Fruit fly (Drosophila melanogaster) whole organism, embryonic: ENCODE measurements around the gene CG10970.

Experiments used
- CG10147 ChIP-seq: fragments of 200-800 bp; sonication (Bioruptor generic); optimal IDR thresholded peaks from 2 replicates; lab custom pipeline; 2019; ENCODE audit warnings: missing biosample characterization, mild to moderate bottlenecking, missing genetic modification characterization, moderate library complexity
- CG12236 ChIP-seq: fragments of 200-800 bp; sonication (Bioruptor generic); optimal IDR thresholded peaks from 2 replicates; lab custom pipeline; 2016; ENCODE audit warnings: missing biosample characterization, missing genetic modification characterization
- CG13287 ChIP-seq: fragments of 200-800 bp; sonication (Bioruptor generic); IDR thresholded peaks from 2 replicates; pipeline ENCODE4 v1.3.6; 2022; ENCODE audit warnings: missing biosample characterization, missing genetic modification characterization; ENCODE audit not compliant: partially characterized antibody
- CG14860 ChIP-seq: fragments of 200-800 bp; sonication (Bioruptor generic); IDR thresholded peaks from 3 replicates; pipeline ENCODE4 v1.3.6; 2022; ENCODE audit warnings: missing biosample characterization, missing genetic modification characterization; ENCODE audit not compliant: partially characterized antibody
- CG17186 ChIP-seq: fragments of 200-800 bp; sonication (Bioruptor generic); optimal IDR thresholded peaks from 3 replicates; lab custom pipeline; 2017; ENCODE audit warnings: missing biosample characterization, missing genetic modification reagents, missing genetic modification characterization
- CG17359 ChIP-seq: fragments of 200-800 bp; sonication (Bioruptor generic); optimal IDR thresholded peaks from 3 replicates; lab custom pipeline; 2018; ENCODE audit warnings: missing biosample characterization, mild to moderate bottlenecking, missing genetic modification characterization, moderate library complexity
- CG2202 ChIP-seq: fragments of 200-800 bp; sonication (Bioruptor generic); optimal IDR thresholded peaks from 2 replicates; lab custom pipeline; 2018; ENCODE audit warnings: missing biosample characterization, mild to moderate bottlenecking, missing genetic modification characterization
- CG2875 ChIP-seq: fragments of 200-800 bp; sonication (Bioruptor generic); optimal IDR thresholded peaks from 2 replicates; lab custom pipeline; 2017; ENCODE audit warnings: missing biosample characterization, mild to moderate bottlenecking, missing genetic modification characterization, missing genetic modification reagents
- CG30020 ChIP-seq: fragments of 200-800 bp; optimal IDR thresholded peaks from 2 replicates; lab custom pipeline; 2019; ENCODE audit warnings: missing biosample characterization, mild to moderate bottlenecking, missing genetic modification characterization, moderate library complexity
- CG31441 ChIP-seq: fragments of 200-800 bp; sonication (Bioruptor generic); IDR thresholded peaks from 2 replicates; pipeline ENCODE4 v1.3.6; 2022; ENCODE audit warnings: missing biosample characterization, missing genetic modification characterization
- CG3163 ChIP-seq: fragments of 200-800 bp; sonication (Bioruptor generic); optimal IDR thresholded peaks from 3 replicates; lab custom pipeline; 2016; ENCODE audit warnings: missing biosample characterization, missing genetic modification characterization
- CG34224 ChIP-seq: fragments of 200-800 bp; sonication (Bioruptor generic); IDR thresholded peaks from 3 replicates; pipeline ENCODE4 v1.3.6; 2022; ENCODE audit warnings: missing biosample characterization, missing genetic modification characterization; ENCODE audit not compliant: partially characterized antibody
- CG3726 ChIP-seq: fragments of 200-800 bp; sonication (Bioruptor generic); IDR thresholded peaks from 3 replicates; pipeline ENCODE4, ENCODE4 v1.3.6; 2022; ENCODE audit warnings: missing biosample characterization, missing genetic modification characterization
- CG42726 ChIP-seq: fragments of 200-800 bp; sonication (Bioruptor generic); IDR thresholded peaks from 2 replicates; pipeline ENCODE4 v1.3.6; 2022; ENCODE audit warnings: missing biosample characterization, missing genetic modification characterization; ENCODE audit not compliant: partially characterized antibody
- CG6854 ChIP-seq: fragments of 200-800 bp; sonication (Bioruptor generic); optimal IDR thresholded peaks from 3 replicates; lab custom pipeline; 2017; ENCODE audit warnings: missing biosample characterization, mild to moderate bottlenecking, missing genetic modification characterization
- CG9876 ChIP-seq: fragments of 200-800 bp; sonication (Bioruptor generic); optimal IDR thresholded peaks from 2 replicates; lab custom pipeline; 2016; ENCODE audit warnings: missing biosample characterization, missing genetic modification characterization
- CG9932 ChIP-seq: fragments of 200-800 bp; sonication (Bioruptor generic); IDR thresholded peaks from 2 replicates; pipeline ENCODE4 v1.3.6; 2022; ENCODE audit warnings: missing biosample characterization, missing genetic modification characterization
- CoRest ChIP-seq: fragments of 200-800 bp; sonication (Bioruptor generic); optimal IDR thresholded peaks from 3 replicates; lab custom pipeline; 2018; ENCODE audit warnings: missing biosample characterization, mild to moderate bottlenecking, missing genetic modification characterization, moderate library complexity
- E2f2 ChIP-seq: fragments of 200-800 bp; sonication (Bioruptor generic); IDR thresholded peaks from 2 replicates; pipeline ENCODE4 v1.3.6; 2022; ENCODE audit warnings: missing biosample characterization, missing genetic modification characterization
- MESR4 ChIP-seq: fragments of 200-800 bp; sonication (Bioruptor generic); optimal IDR thresholded peaks from 2 replicates; lab custom pipeline; 2018; ENCODE audit warnings: missing biosample characterization, mild to moderate bottlenecking, missing genetic modification characterization, moderate library complexity
- Myb ChIP-seq: fragments of 200-800 bp; sonication (Bioruptor generic); optimal IDR thresholded peaks from 2 replicates; lab custom pipeline; 2016; ENCODE audit warnings: missing biosample characterization, missing genetic modification characterization
- NK7.1 ChIP-seq: fragments of 200-800 bp; sonication (Bioruptor generic); optimal IDR thresholded peaks from 3 replicates; lab custom pipeline; 2016; ENCODE audit warnings: missing biosample characterization, missing genetic modification characterization
- Oli ChIP-seq: fragments of 200-800 bp; sonication (Bioruptor generic); optimal IDR thresholded peaks from 2 replicates; lab custom pipeline; 2018; ENCODE audit warnings: missing biosample characterization, mild to moderate bottlenecking, missing genetic modification characterization, moderate library complexity
- Opbp ChIP-seq: fragments of 200-800 bp; sonication (Bioruptor generic); IDR thresholded peaks from 3 replicates; pipeline ENCODE4 v1.3.6; 2022; ENCODE audit warnings: missing biosample characterization, missing genetic modification characterization; ENCODE audit not compliant: partially characterized antibody
- Scr ChIP-seq: fragments of 200-800 bp; sonication (Bioruptor generic); IDR thresholded peaks from 2 replicates; pipeline ENCODE4 v1.3.6; 2022; ENCODE audit warnings: missing biosample characterization, missing genetic modification characterization; ENCODE audit not compliant: partially characterized antibody
- Spps ChIP-seq: fragments of 200-800 bp; sonication (Bioruptor generic); optimal IDR thresholded peaks from 2 replicates; lab custom pipeline; 2018; ENCODE audit warnings: missing biosample characterization, mild to moderate bottlenecking, missing genetic modification characterization
- Sry-δ ChIP-seq: fragments of 200-800 bp; sonication (Bioruptor generic); optimal IDR thresholded peaks from 2 replicates; lab custom pipeline; 2016; ENCODE audit warnings: missing biosample characterization, missing genetic modification characterization
- Tbp ChIP-seq: fragments of >200 bp; optimal IDR thresholded peaks from 2 replicates; lab custom pipeline; 2018; ENCODE audit warnings: missing biosample characterization, missing genetic modification characterization
- aop ChIP-seq: fragments of 200-800 bp; sonication (Bioruptor generic); IDR thresholded peaks from 2 replicates; pipeline ENCODE4 v1.3.6; 2022; ENCODE audit warnings: missing biosample characterization, missing genetic modification characterization
- ase ChIP-seq: fragments of 200-800 bp; sonication (Bioruptor generic); IDR thresholded peaks from 3 replicates; pipeline ENCODE4 v1.3.6; 2022; ENCODE audit warnings: missing biosample characterization, missing genetic modification characterization
- az2 ChIP-seq: fragments of 200-800 bp; sonication (Bioruptor generic); optimal IDR thresholded peaks from 3 replicates; lab custom pipeline; 2016; ENCODE audit warnings: missing biosample characterization, missing genetic modification characterization
- bcd ChIP-seq: fragments of 200-800 bp; sonication (Bioruptor generic); optimal IDR thresholded peaks from 2 replicates; lab custom pipeline; 2017; ENCODE audit warnings: missing biosample characterization, mild to moderate bottlenecking, missing genetic modification characterization
- chinmo ChIP-seq: fragments of 200-800 bp; sonication (Bioruptor generic); IDR thresholded peaks from 4 replicates; pipeline ENCODE4 v1.3.6; 2022; ENCODE audit warnings: missing biosample characterization, missing genetic modification characterization; ENCODE audit not compliant: partially characterized antibody
- dm ChIP-seq: fragments of 200-800 bp; sonication (Bioruptor generic); optimal IDR thresholded peaks from 3 replicates; lab custom pipeline; 2016; ENCODE audit warnings: missing biosample characterization, missing genetic modification characterization
- dysf ChIP-seq: fragments of 200-800 bp; sonication (Bioruptor generic); IDR thresholded peaks from 3 replicates; pipeline ENCODE4 v1.3.6; 2022; ENCODE audit warnings: missing biosample characterization, missing genetic modification characterization
- ftz-f1 ChIP-seq: fragments of 200-800 bp; sonication (Bioruptor generic); optimal IDR thresholded peaks from 2 replicates; lab custom pipeline; 2016; ENCODE audit warnings: missing biosample characterization, missing genetic modification characterization
- nerfin-1 ChIP-seq: fragments of 200-800 bp; sonication (Bioruptor generic); optimal IDR thresholded peaks from 3 replicates; lab custom pipeline; 2019; ENCODE audit warnings: missing biosample characterization, mild to moderate bottlenecking, missing genetic modification characterization, moderate library complexity
- nerfin-2 ChIP-seq: fragments of 200-800 bp; sonication (Bioruptor generic); IDR thresholded peaks from 2 replicates; pipeline ENCODE4 v1.3.6; 2022; ENCODE audit warnings: missing biosample characterization, missing genetic modification characterization; ENCODE audit not compliant: partially characterized antibody
- pzg ChIP-seq: fragments of 200-800 bp; sonication (Bioruptor generic); optimal IDR thresholded peaks from 3 replicates; lab custom pipeline; 2018; ENCODE audit warnings: missing biosample characterization, mild to moderate bottlenecking, missing genetic modification characterization, moderate library complexity
- row ChIP-seq: fragments of 200-800 bp; sonication (Bioruptor generic); IDR thresholded peaks from 3 replicates; pipeline ENCODE4 v1.3.6; 2022; ENCODE audit warnings: missing biosample characterization, missing genetic modification characterization
- salm ChIP-seq: fragments of 200-800 bp; sonication (Bioruptor generic); optimal IDR thresholded peaks from 2 replicates; lab custom pipeline; 2018; ENCODE audit warnings: missing biosample characterization, mild to moderate bottlenecking, missing genetic modification characterization
- shn ChIP-seq: fragments of 200-800 bp; sonication (Bioruptor generic); optimal IDR thresholded peaks from 3 replicates; lab custom pipeline; 2016; ENCODE audit warnings: missing biosample characterization, missing genetic modification characterization
- sna ChIP-seq: fragments of 200-800 bp; sonication (Bioruptor generic); IDR thresholded peaks from 2 replicates; pipeline ENCODE4 v1.3.6; 2022; ENCODE audit warnings: missing biosample characterization, missing genetic modification characterization; ENCODE audit not compliant: partially characterized antibody
- stwl ChIP-seq: fragments of 200-800 bp; sonication (Bioruptor generic); optimal IDR thresholded peaks from 3 replicates; lab custom pipeline; 2018; ENCODE audit warnings: missing biosample characterization, mild to moderate bottlenecking, missing genetic modification characterization, moderate library complexity
- tna ChIP-seq: fragments of 200-800 bp; sonication (Bioruptor generic); IDR thresholded peaks from 2 replicates; pipeline ENCODE4 v1.3.6; 2022; ENCODE audit warnings: missing biosample characterization, missing genetic modification characterization; ENCODE audit not compliant: partially characterized antibody
- trem ChIP-seq: fragments of 200-800 bp; optimal IDR thresholded peaks from 3 replicates; lab custom pipeline; 2019; ENCODE audit warnings: missing biosample characterization, mild to moderate bottlenecking, missing genetic modification characterization, moderate library complexity
- unc-4 ChIP-seq: fragments of 200-800 bp; sonication (Bioruptor generic); IDR thresholded peaks from 2 replicates; pipeline ENCODE4 v1.3.6; 2022; ENCODE audit warnings: missing biosample characterization, missing genetic modification characterization; ENCODE audit not compliant: partially characterized antibody
- zen2 ChIP-seq: fragments of 200-800 bp; sonication (Bioruptor generic); IDR thresholded peaks from 3 replicates; pipeline ENCODE4 v1.3.6; 2022; ENCODE audit warnings: missing biosample characterization, missing genetic modification characterization; ENCODE audit not compliant: partially characterized antibody
- zf30C ChIP-seq: fragments of 200-800 bp; sonication (Bioruptor generic); optimal IDR thresholded peaks from 3 replicates; lab custom pipeline; 2018; ENCODE audit warnings: missing biosample characterization, mild to moderate bottlenecking, missing genetic modification characterization

Gene CG10970

dm6 chrX:9085726-9086125, 14.5 kb upstream of the CG10970 start, which contains the start of gene CG32708 (continued):
- TF ChIP-seq CG9932 (GFP tag; lab: Robert Waterston, UW) (peak; percentile 46; the same call in 1 of the 2 replicates), unc-4 (GFP tag; lab: Robert Waterston, UW) (peak; percentile 79), nerfin-1 (tag; lab: Kevin White, UChicago) (no peak), zf30C (no peak), CG6854 (GFP tag; lab: Kevin White, UChicago) (no peak), row (peak; percentile 47; the same call in 2 of the 3 replicates), chinmo (GFP tag; lab: Robert Waterston, UW) (0 out of 4 replicates have a peak, but pooled peaks have one; percentile 77), sna (GFP tag; lab: Robert Waterston, UW) (peak; percentile 66), CG17359 (tag; lab: Kevin White, UChicago) (no peak), CG2875 (GFP tag; lab: Kevin White, UChicago) (no peak), stwl (tag; lab: Kevin White, UChicago) (peak; percentile 57), shn (GFP tag; lab: Kevin White, UChicago) (no peak), ftz-f1 (GFP tag; lab: Kevin White, UChicago) (no peak), zen2 (GFP tag; lab: Robert Waterston, UW) (peak; percentile 66; the same call in 2 of the 3 replicates), Scr (GFP tag; lab: Robert Waterston, UW) (peak; percentile 70), CG42726 (GFP tag; lab: Robert Waterston, UW) (peak; percentile 20; the same call in 1 of the 2 replicates), Myb (GFP tag; lab: Kevin White, UChicago) (peak; percentile 94), Tbp (GFP tag; lab: Kevin White, UChicago) (no peak), MESR4 (peak; percentile 4), CG34224 (GFP tag; lab: Robert Waterston, UW) (peak; percentile 74), nerfin-2 (GFP tag; lab: Robert Waterston, UW) (peak; percentile 59; the same call in 1 of the 2 replicates), dm (GFP tag; lab: Kevin White, UChicago) (no peak), Opbp (GFP tag; lab: Robert Waterston, UW) (peak; percentile 67; the same call in 2 of the 3 replicates), CG13287 (GFP tag; lab: Robert Waterston, UW) (peak; percentile 83), tna (GFP tag; lab: Robert Waterston, UW) (0 out of 2 replicates have a peak, but pooled peaks have one; percentile 48), salm (tag; lab: Kevin White, UChicago) (no peak)

dm6 chrX:9082600-9082999, 11.4 kb upstream of the CG10970 start, which contains the start of gene APC4:
TSS of gene APC4 (plus strand) at chrX:9082931.
- no peak for TF ChIP-seq CG9876 (GFP tag; lab: Kevin White, UChicago)
- no peak for TF ChIP-seq CG2202 (tag; lab: Kevin White, UChicago)
- TF ChIP-seq trem (tag; lab: Kevin White, UChicago) = no peak
- TF ChIP-seq CG31441 (GFP tag; lab: Robert Waterston, UW) = no peak
- TF ChIP-seq CG10147 (GFP tag; lab: Kevin White, UChicago) = no peak
- TF ChIP-seq E2f2 (GFP tag; lab: Robert Waterston, UW) = 0 out of 2 replicates have a peak, but pooled peaks have one; percentile 23
- no peak for TF ChIP-seq CG3726 (GFP tag; lab: Robert Waterston, UW)
- TF ChIP-seq CoRest (tag; lab: Kevin White, UChicago) = peak; percentile 66
- TF ChIP-seq CG12236 (GFP tag; lab: Kevin White, UChicago) = no peak
- TF ChIP-seq CG14860 = no peak
- no peak for TF ChIP-seq salm (tag; lab: Kevin White, UChicago)
- TF ChIP-seq bcd (GFP tag; lab: Kevin White, UChicago) = no peak
- TF ChIP-seq Oli (tag; lab: Kevin White, UChicago) = peak; percentile 29
- TF ChIP-seq aop (GFP tag; lab: Robert Waterston, UW) = no peak
- TF ChIP-seq dysf (GFP tag; lab: Robert Waterston, UW) = no peak
- TF ChIP-seq CG17186 = no peak
- TF ChIP-seq CG30020 = peak; percentile 28
- TF ChIP-seq CG3163 (GFP tag; lab: Kevin White, UChicago) = no peak
- TF ChIP-seq Sry-δ = peak; percentile 60
- no peak for TF ChIP-seq ase (GFP tag; lab: Robert Waterston, UW)
- TF ChIP-seq pzg = peak; percentile 12
- no peak for TF ChIP-seq Spps
- TF ChIP-seq az2 = peak; percentile 23
- TF ChIP-seq NK7.1 = no peak
